Worm (Caenorhabditis elegans) whole organism, L1 larva: ENCODE measurements around the gene K07F5.6.

Experiments
- alr-1 ChIP-seq: fragments of 200-800 bp; sonication (Bioruptor generic); optimal IDR thresholded peaks from 2 replicates; lab custom pipeline; 2018; ENCODE audit warnings: borderline replicate concordance, mild to moderate bottlenecking, missing genetic modification characterization, missing compliant biosample characterization
- blmp-1 ChIP-seq: fragments of 150-350 bp; optimal IDR thresholded peaks from 2 replicates; lab custom pipeline; 2014; ENCODE audit warnings: missing biosample characterization, missing genetic modification characterization
- egl-27 ChIP-seq, 2 experiments: fragments of 150-350 bp in 1 of 2; sonication (generic microtip); optimal IDR thresholded peaks; 3 replicates each; lab custom pipeline; 2017 to 2018; ENCODE audit warnings: missing biosample characterization in 2 of 2, missing genetic modification characterization in 2 of 2, missing genetic modification reagents in 2 of 2
- elt-3 ChIP-seq, 6 experiments: fragments of 150-350 bp in 1 of 6; sonication (generic microtip); optimal IDR thresholded peaks; 2 replicates each; lab custom pipeline; 2017 to 2018; ENCODE audit warnings: missing biosample characterization in 6 of 6, missing genetic modification characterization in 6 of 6, inconsistent platforms in 1 of 6
- fos-1 ChIP-seq: fragments of 150-350 bp; optimal IDR thresholded peaks from 2 replicates; lab custom pipeline; 2014; ENCODE audit warnings: missing biosample characterization, missing genetic modification characterization
- mdl-1 ChIP-seq, 2 experiments: fragments of 150-350 bp; optimal IDR thresholded peaks; 2 replicates each; lab custom pipeline; 2014 to 2017; ENCODE audit warnings: missing biosample characterization in 2 of 2, missing genetic modification characterization in 2 of 2, inconsistent platforms in 1 of 2
- rnt-1 ChIP-seq: sonication (generic microtip); optimal IDR thresholded peaks from 2 replicates; lab custom pipeline; 2016; ENCODE audit warnings: mild to moderate bottlenecking, missing genetic modification characterization, moderate library complexity, missing compliant biosample characterization
- snpc-4 ChIP-seq: fragments of 150-350 bp; optimal IDR thresholded peaks from 2 replicates; lab custom pipeline; 2014; ENCODE audit warnings: missing biosample characterization, missing genetic modification characterization
- unc-62 ChIP-seq: fragments of 150-350 bp; optimal IDR thresholded peaks from 2 replicates; lab custom pipeline; 2014; ENCODE audit warnings: missing biosample characterization, missing genetic modification reagents, missing genetic modification characterization
- zag-1 ChIP-seq: fragments of 150-350 bp; optimal IDR thresholded peaks from 2 replicates; lab custom pipeline; 2014; ENCODE audit warnings: missing biosample characterization, missing genetic modification characterization
- ztf-11 ChIP-seq, 2 experiments: sonication (generic microtip); optimal IDR thresholded peaks; 2 replicates each; lab custom pipeline; 2016 to 2017; ENCODE audit warnings: missing genetic modification characterization in 2 of 2, missing biosample characterization in 1 of 2, missing compliant biosample characterization in 1 of 2

- no peak for TF ChIP-seq blmp-1 (tag; lab: Kevin White, UChicago)
- no peak for TF ChIP-seq mdl-1 (tag; optimal IDR thresholded peaks at IDR 0.05; lab: Kevin White, UChicago)
- no peak for TF ChIP-seq rnt-1 (tag; lab: Kevin White, UChicago)
- no peak for TF ChIP-seq zag-1 (tag; lab: Kevin White, UChicago)
- no peak for TF ChIP-seq egl-27 (tag; optimal IDR thresholded peaks at IDR 0.05; lab: Kevin White, UChicago)
- TF ChIP-seq snpc-4 (tag; lab: Kevin White, UChicago), result no peak
- no peak for TF ChIP-seq fos-1
- TF ChIP-seq alr-1, result no peak
- no peak for TF ChIP-seq elt-3 (tag; optimal IDR thresholded peaks at IDR 0.05; lab: Kevin White, UChicago)
- no peak for TF ChIP-seq ztf-11 (tag; optimal IDR thresholded peaks at IDR 0.05; lab: Kevin White, UChicago)
- no peak for TF ChIP-seq unc-62 (GFP tag; lab: Kevin White, UChicago)
Observed at ce11 chrIV:9849624-9850023, 3.1 kb upstream of the K07F5.6 start, which contains the start of gene K07F5.8.
